Worm (Caenorhabditis elegans): Measurements from ENCODE around the gene srz-5.

DNA sequence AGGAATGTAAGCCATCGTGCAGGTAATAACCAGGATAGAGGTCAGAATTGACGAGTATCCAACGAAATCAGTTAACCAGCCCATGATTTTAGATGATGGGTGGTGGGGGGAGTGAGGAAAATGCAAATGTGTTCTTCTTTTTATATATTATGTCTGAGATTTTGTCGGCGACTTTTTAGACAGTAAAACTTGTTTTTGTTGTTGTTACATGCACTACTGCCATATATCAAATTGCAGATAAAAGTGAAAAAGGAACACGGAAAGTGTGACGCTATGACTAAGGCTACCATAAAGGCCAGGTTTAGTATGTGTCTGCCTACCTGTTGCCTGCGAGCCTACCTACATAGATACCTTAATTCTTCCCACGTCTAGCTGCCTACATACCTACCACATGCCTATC, 9.6 kb upstream of the srz-5 start, which contains the start of gene col-72:
- no peak for TF ChIP-seq nhr-76 (tag; optimal IDR thresholded peaks at IDR 0.05)
- TF ChIP-seq ztf-11 (tag; optimal IDR thresholded peaks at IDR 0.05): no peak
- TF ChIP-seq rnt-1 (tag; optimal IDR thresholded peaks at IDR 0.05): no peak
- no peak for TF ChIP-seq lin-15B (tag; optimal IDR thresholded peaks at IDR 0.05)
- TF ChIP-seq zag-1 (tag; optimal IDR thresholded peaks at IDR 0.05): no peak
